Worm (Caenorhabditis elegans): ENCODE data around the gene B0252.1.

ce11 chrII:6872493-6872892, 47.0 kb upstream of the B0252.1 start, which contains the start of gene C44B7.5:
- TF ChIP-seq ztf-29 (GFP tag; IDR thresholded peaks at IDR 0.05) (no peak), flt-1 (GFP tag; IDR thresholded peaks at IDR 0.05) (no peak), med-1 (GFP tag; optimal IDR thresholded peaks at IDR 0.05; ENCODE audit: insufficient read depth) (no peak), ztf-23 (GFP tag; IDR thresholded peaks at IDR 0.05) (no peak), klf-2 (GFP tag; conservative IDR thresholded peaks at IDR 0.05) (no peak), ref-1 (GFP tag; conservative IDR thresholded peaks at IDR 0.05) (no peak), tab-1 (GFP tag; IDR thresholded peaks at IDR 0.05) (no peak)
